Worm (Caenorhabditis elegans): ENCODE measurements around the gene M88.3.
A peak's percentile ranks its signal among the peaks of the same experiment; 100 is the strongest.

M88.3 gene

ce11 chrIII:4496085-4496484 lies 48.8 kb downstream of the M88.3 start (continued):
- TF ChIP-seq pax-3 (tag; optimal IDR thresholded peaks at IDR 0.05) (no peak), pqm-1 (tag; optimal IDR thresholded peaks at IDR 0.05) (no peak), ama-1 (optimal IDR thresholded peaks at IDR 0.05) (no peak), xbp-1 (tag; optimal IDR thresholded peaks at IDR 0.05) (no peak), grh-1 (GFP tag; IDR thresholded peaks at IDR 0.05) (no peak), elt-2 (tag; optimal IDR thresholded peaks at IDR 0.05) (peak; percentile 39), elt-3 (tag; optimal IDR thresholded peaks at IDR 0.05) (peak; percentile 6 to 88 (median 64)), nhr-85 (tag) (peak; percentile 91), jun-1 (tag; optimal IDR thresholded peaks at IDR 0.05) (no peak), mep-1 (tag; optimal IDR thresholded peaks at IDR 0.05) (no peak), Y116A8C.19 (tag; optimal IDR thresholded peaks at IDR 0.05; ENCODE audit: borderline replicate concordance) (no peak), mab-9 (GFP tag; IDR thresholded peaks at IDR 0.05) (no peak), sox-4 (tag; optimal IDR thresholded peaks at IDR 0.05) (no peak), ceh-88 (GFP tag; IDR thresholded peaks at IDR 0.05) (no peak), ceh-63 (GFP tag; optimal IDR thresholded peaks at IDR 0.05) (no peak), lin-35 (GFP tag; optimal IDR thresholded peaks at IDR 0.05) (peak in 1 of 2 experiments; percentile 51), swsn-7 (tag; optimal IDR thresholded peaks at IDR 0.05) (no peak), alr-1 (tag; optimal IDR thresholded peaks at IDR 0.05; ENCODE audit: borderline replicate concordance) (no peak)

ce11 chrIII:4495685-4496084 lies 49.2 kb downstream of the M88.3 start:
- TF ChIP-seq egl-13 (tag; optimal IDR thresholded peaks at IDR 0.05) (peak; percentile 45), fkh-8 (tag; optimal IDR thresholded peaks at IDR 0.05) (peak; percentile 89), unc-130 (tag; optimal IDR thresholded peaks at IDR 0.05) (no peak), skn-1 (tag; optimal IDR thresholded peaks at IDR 0.05) (no peak), sox-4 (tag; optimal IDR thresholded peaks at IDR 0.05) (peak; percentile 56), ceh-90 (tag; optimal IDR thresholded peaks at IDR 0.05) (peak; percentile 0), dsc-1 (tag; optimal IDR thresholded peaks at IDR 0.05) (peak; percentile 95), nhr-11 (tag; optimal IDR thresholded peaks at IDR 0.05) (peak; percentile 16), pax-3 (tag; optimal IDR thresholded peaks at IDR 0.05) (peak; percentile 43), nhr-47 (tag; optimal IDR thresholded peaks at IDR 0.05) (peak; percentile 49)

ce11 chrIII:4495250-4495649 lies 49.6 kb downstream of the M88.3 start:
- peak; percentile 36 for TF ChIP-seq blmp-1 (tag; optimal IDR thresholded peaks at IDR 0.05)
- no peak for TF ChIP-seq zip-4 (GFP tag; optimal IDR thresholded peaks at IDR 0.05)
- no peak for TF ChIP-seq nhr-84 (tag; optimal IDR thresholded peaks at IDR 0.05)
- TF ChIP-seq nhr-71 (tag; optimal IDR thresholded peaks at IDR 0.05) = no peak
- TF ChIP-seq ceh-63 (GFP tag; optimal IDR thresholded peaks at IDR 0.05) = no peak
- TF ChIP-seq snu-23 (GFP tag; optimal IDR thresholded peaks at IDR 0.05) = no peak
- TF ChIP-seq unc-130 (tag; optimal IDR thresholded peaks at IDR 0.05) = no peak
- TF ChIP-seq irx-1 (tag; optimal IDR thresholded peaks at IDR 0.05) = no peak
- no peak for TF ChIP-seq efl-3 (GFP tag; optimal IDR thresholded peaks at IDR 0.05)

- no peak for TF ChIP-seq nhr-237 (tag; optimal IDR thresholded peaks at IDR 0.05)
- TF ChIP-seq xbp-1 (tag; optimal IDR thresholded peaks at IDR 0.05) = peak; percentile 4
- TF ChIP-seq efl-1 (optimal IDR thresholded peaks at IDR 0.05) = peak in 1 of 2 experiments; percentile 12
- TF ChIP-seq efl-1 (GFP tag; optimal IDR thresholded peaks at IDR 0.05 in 1 of 2) = peak in 1 of 2 experiments; percentile 22
- TF ChIP-seq egl-13 (tag; optimal IDR thresholded peaks at IDR 0.05) = no peak
- TF ChIP-seq lin-35 (GFP tag; optimal IDR thresholded peaks at IDR 0.05) = peak; percentile 25 to 74
- peak; percentile 9 for TF ChIP-seq pax-3 (tag; optimal IDR thresholded peaks at IDR 0.05)
- TF ChIP-seq nhr-19 (GFP tag; conservative IDR thresholded peaks at IDR 0.05) = peak; percentile 60
- peak in 4 of 6 experiments; percentile 50 to 99 (median 70) for TF ChIP-seq elt-3 (tag; optimal IDR thresholded peaks at IDR 0.05)
- no peak for TF ChIP-seq ceh-88 (GFP tag; IDR thresholded peaks at IDR 0.05)
- peak; percentile 37 for TF ChIP-seq nhr-47 (tag; optimal IDR thresholded peaks at IDR 0.05)
- TF ChIP-seq lin-14 (GFP tag; optimal IDR thresholded peaks at IDR 0.05) = peak; percentile 76
- TF ChIP-seq nhr-12 (tag; optimal IDR thresholded peaks at IDR 0.05) = no peak
- no peak for TF ChIP-seq Y116A8C.19 (tag; optimal IDR thresholded peaks at IDR 0.05; ENCODE audit: borderline replicate concordance)
- peak; percentile 76 for TF ChIP-seq nhr-20 (tag; optimal IDR thresholded peaks at IDR 0.05)
- no peak for TF ChIP-seq zag-1 (tag; optimal IDR thresholded peaks at IDR 0.05)
- TF ChIP-seq nhr-71 (tag; optimal IDR thresholded peaks at IDR 0.05) = peak; percentile 75
- TF ChIP-seq tbx-2 (tag; optimal IDR thresholded peaks at IDR 0.05) = peak; percentile 54
- peak; percentile 41 for TF ChIP-seq C16A3.4 (tag; optimal IDR thresholded peaks at IDR 0.05)
- peak; percentile 49 for TF ChIP-seq unc-130 (tag; optimal IDR thresholded peaks at IDR 0.05)
- peak; percentile 39 for TF ChIP-seq nhr-77 (tag; optimal IDR thresholded peaks at IDR 0.05)
- TF ChIP-seq mep-1 (tag; optimal IDR thresholded peaks at IDR 0.05) = peak; percentile 15
- no peak for TF ChIP-seq lir-3 (tag; optimal IDR thresholded peaks at IDR 0.05; ENCODE audit: poor library complexity)
- peak; percentile 26 to 63 for TF ChIP-seq lsy-2 (tag; optimal IDR thresholded peaks at IDR 0.05)
- TF ChIP-seq snu-23 (GFP tag; optimal IDR thresholded peaks at IDR 0.05) = peak; percentile 75
- peak in 1 of 2 experiments; percentile 69 for TF ChIP-seq mdl-1 (tag; optimal IDR thresholded peaks at IDR 0.05)
Measured at ce11 chrIII:4494541-4495010, 50.3 kb downstream of the M88.3 start.
